Fruit fly (Drosophila melanogaster): ENCODE data around the gene CG43288.
A peak's percentile ranks its signal among the peaks of the same experiment; 100 is the strongest.

Gene CG43288

dm6 chrX:4202235-4202794, 10.5 kb upstream of the CG43288 start (continued):
- TF ChIP-seq dmrt11E (tag; optimal IDR thresholded peaks at IDR 0.05) (peak; percentile 45), CG2678 (tag; optimal IDR thresholded peaks at IDR 0.05) (peak; percentile 70), cwo (GFP tag; optimal IDR thresholded peaks at IDR 0.05) (peak; percentile 38), CG10543 (GFP tag; optimal IDR thresholded peaks at IDR 0.05) (peak; percentile 43), bsh (GFP tag; optimal IDR thresholded peaks at IDR 0.05) (peak in 1 of 2 experiments; percentile 25), sug (tag; optimal IDR thresholded peaks at IDR 0.05) (peak; percentile 52), CG31441 (GFP tag; IDR thresholded peaks at IDR 0.05) (peak; percentile 37; the same call in 1 of the 2 replicates), ATbp (GFP tag; optimal IDR thresholded peaks at IDR 0.05) (peak; percentile 75), CG12071 (GFP tag; optimal IDR thresholded peaks at IDR 0.05) (peak; percentile 58), sisA (GFP tag; IDR thresholded peaks at IDR 0.05) (no peak), hbn (GFP tag; IDR thresholded peaks at IDR 0.05; ENCODE audit: partially characterized antibody) (no peak), PHDP (tag; optimal IDR thresholded peaks at IDR 0.05) (peak; percentile 27), gem (tag; optimal IDR thresholded peaks at IDR 0.05) (peak; percentile 49), grau (tag; optimal IDR thresholded peaks at IDR 0.05) (peak; percentile 34), CG3281 (GFP tag; optimal IDR thresholded peaks at IDR 0.05) (peak; percentile 72), unc-4 (GFP tag; IDR thresholded peaks at IDR 0.05; ENCODE audit: partially characterized antibody) (no peak), Abd-B (GFP tag; optimal IDR thresholded peaks at IDR 0.05) (no peak), Dek (tag; optimal IDR thresholded peaks at IDR 0.05) (peak; percentile 25), gcm (GFP tag; optimal IDR thresholded peaks at IDR 0.05) (peak; percentile 46), CG13894 (tag; optimal IDR thresholded peaks at IDR 0.05) (peak; percentile 44), ranshi (GFP tag; IDR thresholded peaks at IDR 0.05) (no peak), inv (GFP tag; IDR thresholded peaks at IDR 0.05; ENCODE audit: partially characterized antibody) (no peak), CG3726 (GFP tag; IDR thresholded peaks at IDR 0.05) (no peak), CG6254 (GFP tag; optimal IDR thresholded peaks at IDR 0.05) (peak; percentile 16), Vsx1 (GFP tag; optimal IDR thresholded peaks at IDR 0.05) (peak; percentile 45), CG17568 (GFP tag; optimal IDR thresholded peaks at IDR 0.05) (peak; percentile 80), odd (GFP tag; optimal IDR thresholded peaks at IDR 0.05) (peak; percentile 59), seq (GFP tag; IDR thresholded peaks at IDR 0.05) (0 out of 2 replicates have a peak, but pooled peaks have one; percentile 12), CG18262 (tag; optimal IDR thresholded peaks at IDR 0.05) (peak; percentile 43), tap (tag; optimal IDR thresholded peaks at IDR 0.05) (peak; percentile 2), her (GFP tag; optimal IDR thresholded peaks at IDR 0.05) (peak; percentile 4), Ssrp (tag; optimal IDR thresholded peaks at IDR 0.05) (no peak), onecut (GFP tag; IDR thresholded peaks at IDR 0.05) (peak; percentile 35; the same call in 1 of the 2 replicates), mam (GFP tag; optimal IDR thresholded peaks at IDR 0.05) (no peak), CG8924 (tag; optimal IDR thresholded peaks at IDR 0.05) (peak; percentile 52), fd102C (GFP tag; optimal IDR thresholded peaks at IDR 0.05) (peak; percentile 87), kay (GFP tag; optimal IDR thresholded peaks at IDR 0.05) (no peak), CG3407 (GFP tag; optimal IDR thresholded peaks at IDR 0.05) (peak; percentile 57), Eip74EF (GFP tag; optimal IDR thresholded peaks at IDR 0.05) (peak in 1 of 2 experiments; percentile 2), CG2875 (GFP tag; optimal IDR thresholded peaks at IDR 0.05) (peak; percentile 32), YL-1 (GFP tag; optimal IDR thresholded peaks at IDR 0.05) (peak; percentile 42), CG1233 (GFP tag; optimal IDR thresholded peaks at IDR 0.05) (peak; percentile 71), Bteb2 (GFP tag; optimal IDR thresholded peaks at IDR 0.05) (no peak), Nf-YB (GFP tag; optimal IDR thresholded peaks at IDR 0.05) (peak; percentile 39), CG6683 (GFP tag; optimal IDR thresholded peaks at IDR 0.05) (peak; percentile 7)
